Worm (Caenorhabditis elegans): ENCODE measurements around the gene srb-3.

The srb-3 gene

ce11 chrII:5154540-5154939 is 12.1 kb downstream of the srb-3 start, which contains the start of gene srb-12:
srb-12 (minus strand) TSS chrII:5154640.
- no peak for TF ChIP-seq unc-130 (GFP tag; optimal IDR thresholded peaks at IDR 0.05)
- TF ChIP-seq skn-1 (tag; optimal IDR thresholded peaks at IDR 0.05), result no peak
- TF ChIP-seq php-3 (GFP tag; IDR thresholded peaks at IDR 0.05), result no peak
- TF ChIP-seq mdt-29 (GFP tag; IDR thresholded peaks at IDR 0.05), result no peak
- no peak for TF ChIP-seq lin-39 (tag; optimal IDR thresholded peaks at IDR 0.05)
- TF ChIP-seq zfp-2 (tag; optimal IDR thresholded peaks at IDR 0.05), result no peak
- no peak for TF ChIP-seq F37D6.2 (tag; optimal IDR thresholded peaks at IDR 0.05)
- TF ChIP-seq ceh-32 (tag; optimal IDR thresholded peaks at IDR 0.05; ENCODE audit: poor library complexity), result no peak
- no peak for TF ChIP-seq ceh-28 (tag; optimal IDR thresholded peaks at IDR 0.05)
- TF ChIP-seq cey-2 (tag; optimal IDR thresholded peaks at IDR 0.05; ENCODE audit: borderline replicate concordance, insufficient read depth), result no peak
- no peak for TF ChIP-seq saeg-2 (GFP tag; IDR thresholded peaks at IDR 0.05)
- TF ChIP-seq Y75B8A.6 (GFP tag; IDR thresholded peaks at IDR 0.05), result no peak
- TF ChIP-seq dve-1 (tag; optimal IDR thresholded peaks at IDR 0.05; ENCODE audit: insufficient read depth), result no peak
- TF ChIP-seq duxl-1 (tag; optimal IDR thresholded peaks at IDR 0.05; ENCODE audit: poor library complexity), result no peak

ce11 chrII:5150829-5151228 is 15.8 kb downstream of the srb-3 start, which contains the start of gene srb-16:
srb-16 (minus strand) TSS chrII:5150929.
- TF ChIP-seq ces-1 (GFP tag; optimal IDR thresholded peaks at IDR 0.05), result no peak
- TF ChIP-seq skn-1 (tag; optimal IDR thresholded peaks at IDR 0.05), result no peak
- no peak for TF ChIP-seq lin-29 (GFP tag; IDR thresholded peaks at IDR 0.05)
- no peak for TF ChIP-seq dmd-6 (GFP tag; IDR thresholded peaks at IDR 0.05)
- no peak for TF ChIP-seq ZK546.5 (tag; optimal IDR thresholded peaks at IDR 0.05)
- no peak for TF ChIP-seq lin-15B (tag; optimal IDR thresholded peaks at IDR 0.05)
- TF ChIP-seq tag-97 (GFP tag; IDR thresholded peaks at IDR 0.05), result no peak
- no peak for TF ChIP-seq nhr-42 (GFP tag; IDR thresholded peaks at IDR 0.05)
- no peak for TF ChIP-seq zag-1 (tag; optimal IDR thresholded peaks at IDR 0.05)
- no peak for TF ChIP-seq ztf-11 (tag; optimal IDR thresholded peaks at IDR 0.05)
- TF ChIP-seq dmd-9 (GFP tag; IDR thresholded peaks at IDR 0.05), result no peak
- TF ChIP-seq php-3 (GFP tag; IDR thresholded peaks at IDR 0.05), result no peak
- TF ChIP-seq F37D6.2 (tag; optimal IDR thresholded peaks at IDR 0.05), result no peak

ce11 chrII:5148349-5148748 is 18.3 kb downstream of the srb-3 start, which contains the start of gene F58A6.5:
F58A6.5 (minus strand) TSS chrII:5148449.
- no peak for TF ChIP-seq snpc-4 (tag; optimal IDR thresholded peaks at IDR 0.05)

DNA sequence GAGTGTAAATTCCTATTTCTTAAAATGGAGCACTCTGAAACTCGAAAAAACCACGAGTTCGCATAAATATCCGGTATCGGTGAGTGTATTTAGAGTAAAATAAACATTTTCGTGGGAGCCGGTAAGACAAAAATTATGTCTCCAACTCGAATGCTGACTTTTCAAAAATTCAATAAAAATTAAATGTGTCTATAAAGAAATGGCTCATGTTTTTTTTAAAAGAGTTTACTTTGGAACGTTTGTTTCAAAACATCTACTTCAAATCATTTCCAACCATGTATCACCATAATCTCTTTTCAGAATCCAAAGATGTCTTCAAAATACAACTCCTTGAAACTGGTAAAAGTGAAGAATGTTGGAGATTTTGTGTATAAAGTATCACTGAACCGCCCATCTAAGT is 24.0 kb downstream of the srb-3 start, which contains the start of gene F58A6.1:
Gene F58A6.1, plus strand, starts transcription at position 301 of the 400 bp plus-strand sequence.
- TF ChIP-seq nhr-6 (tag; optimal IDR thresholded peaks at IDR 0.05) (no peak), T20F7.1 (GFP tag; optimal IDR thresholded peaks at IDR 0.05) (no peak), tra-1 (GFP tag; IDR thresholded peaks at IDR 0.05) (no peak), nhr-77 (tag; optimal IDR thresholded peaks at IDR 0.05) (no peak), tag-97 (GFP tag; IDR thresholded peaks at IDR 0.05) (no peak)

ce11 chrII:5141945-5142514 is 24.6 kb downstream of the srb-3 start, which contains the start of gene nas-29:
nas-29 (minus strand) TSS chrII:5142036.
- TF ChIP-seq ama-1 (optimal IDR thresholded peaks at IDR 0.05) (no peak), daf-16 (GFP tag; optimal IDR thresholded peaks at IDR 0.05) (no peak), daf-16 (tag; optimal IDR thresholded peaks at IDR 0.05) (peak; percentile 82), mxl-3 (GFP tag; optimal IDR thresholded peaks at IDR 0.05) (peak; percentile 93), nhr-77 (tag; optimal IDR thresholded peaks at IDR 0.05) (peak; percentile 76), zip-2 (tag; optimal IDR thresholded peaks at IDR 0.05) (no peak), nhr-48 (tag; optimal IDR thresholded peaks at IDR 0.05) (peak; percentile 42), pqm-1 (tag; optimal IDR thresholded peaks at IDR 0.05) (peak; percentile 81), dve-1 (tag; optimal IDR thresholded peaks at IDR 0.05; ENCODE audit: insufficient read depth) (peak; percentile 86), hlh-30 (tag; optimal IDR thresholded peaks at IDR 0.05; ENCODE audit: insufficient read depth) (peak; percentile 49), D1046.2 (GFP tag; IDR thresholded peaks at IDR 0.05) (no peak), ceh-82 (tag; optimal IDR thresholded peaks at IDR 0.05) (no peak), aha-1 (tag) (peak; percentile 95), nhr-28 (tag; optimal IDR thresholded peaks at IDR 0.05) (peak; percentile 97), lin-1 (GFP tag; IDR thresholded peaks at IDR 0.05) (0 out of 2 replicates have a peak, but pooled peaks have one; percentile 28), dmd-6 (GFP tag; IDR thresholded peaks at IDR 0.05) (peak; percentile 64; the same call in 1 of the 2 replicates), mdl-1 (tag; optimal IDR thresholded peaks at IDR 0.05) (peak in 1 of 2 experiments; percentile 89), ZK337.2 (GFP tag; IDR thresholded peaks at IDR 0.05) (no peak)

Data from whole organism, L4 larva.